Worm (Caenorhabditis elegans) whole organism, late embryonic: ENCODE data around the gene cyn-2.
A peak's percentile ranks its signal among the peaks of the same experiment; 100 is the strongest.

Source experiments
- F13H6.1 ChIP-seq: sonication (generic microtip); optimal IDR thresholded peaks from 2 replicates; lab custom pipeline; 2016; ENCODE audit warnings: missing genetic modification characterization, missing compliant biosample characterization
- Y22D7AL.16 ChIP-seq: sonication (generic microtip); optimal IDR thresholded peaks from 2 replicates; lab custom pipeline; 2016; ENCODE audit warnings: missing genetic modification characterization, missing compliant biosample characterization
- ceh-18 ChIP-seq: sonication (generic microtip); optimal IDR thresholded peaks from 2 replicates; lab custom pipeline; 2016; ENCODE audit warnings: missing genetic modification characterization, missing compliant biosample characterization
- ceh-19 ChIP-seq: fragments of 200-800 bp; sonication (Bioruptor generic); optimal IDR thresholded peaks from 2 replicates; lab custom pipeline; 2018; ENCODE audit warnings: mild to moderate bottlenecking, missing genetic modification characterization, missing compliant biosample characterization
- ceh-2 ChIP-seq: sonication (generic microtip); optimal IDR thresholded peaks from 2 replicates; lab custom pipeline; 2016; ENCODE audit warnings: missing genotype, missing genetic modification characterization, missing compliant biosample characterization
- ceh-24 ChIP-seq: sonication (generic microtip); optimal IDR thresholded peaks from 2 replicates; lab custom pipeline; 2016; ENCODE audit warnings: mild to moderate bottlenecking, missing genetic modification characterization, missing compliant biosample characterization
- ceh-30 ChIP-seq: fragments of 150-350 bp; optimal IDR thresholded peaks from 2 replicates; lab custom pipeline; 2014; ENCODE audit warnings: missing biosample characterization, missing genetic modification characterization
- ceh-31 ChIP-seq: sonication (generic microtip); optimal IDR thresholded peaks from 2 replicates; lab custom pipeline; 2016; ENCODE audit warnings: missing genetic modification characterization, missing compliant biosample characterization
- ceh-45 ChIP-seq: fragments of 200-800 bp; sonication (Bioruptor generic); IDR thresholded peaks from 2 replicates; pipeline ENCODE4 v1.3.6; 2022; ENCODE audit warnings: missing genetic modification reagents, missing genetic modification characterization, missing compliant biosample characterization
- elt-2 ChIP-seq: sonication (generic microtip); optimal IDR thresholded peaks from 2 replicates; lab custom pipeline; 2016; ENCODE audit warnings: missing genetic modification reagents, missing genetic modification characterization, missing compliant biosample characterization
- elt-4 ChIP-seq: sonication (generic microtip); optimal IDR thresholded peaks from 2 replicates; lab custom pipeline; 2016; ENCODE audit warnings: missing genetic modification characterization, missing compliant biosample characterization
- ets-4 ChIP-seq: sonication (generic microtip); optimal IDR thresholded peaks from 2 replicates; lab custom pipeline; 2016; ENCODE audit warnings: missing genetic modification characterization, missing compliant biosample characterization
- fkh-10 ChIP-seq: fragments of 150-350 bp; optimal IDR thresholded peaks from 2 replicates; lab custom pipeline; 2014; ENCODE audit warnings: missing biosample characterization, missing genetic modification reagents, missing genetic modification characterization
- fkh-6 ChIP-seq: sonication (generic microtip); optimal IDR thresholded peaks from 2 replicates; lab custom pipeline; 2016; ENCODE audit warnings: missing genetic modification characterization, missing compliant biosample characterization
- hlh-15 ChIP-seq: sonication (generic microtip); optimal IDR thresholded peaks from 2 replicates; lab custom pipeline; 2016; ENCODE audit warnings: missing genetic modification characterization, missing compliant biosample characterization
- hlh-6 ChIP-seq: sonication (generic microtip); optimal IDR thresholded peaks from 2 replicates; lab custom pipeline; 2016; ENCODE audit warnings: missing genotype, missing genetic modification characterization, missing compliant biosample characterization
- nfya-1 ChIP-seq: sonication (generic microtip); optimal IDR thresholded peaks from 2 replicates; lab custom pipeline; 2017; ENCODE audit warnings: missing genetic modification characterization, mild to moderate bottlenecking, missing compliant biosample characterization, antibody characterized with exemption, moderate library complexity
- nhr-11 ChIP-seq: fragments of 150-350 bp; optimal IDR thresholded peaks from 2 replicates; lab custom pipeline; 2014; ENCODE audit warnings: missing biosample characterization, missing genetic modification characterization
- nhr-232 ChIP-seq: sonication (generic microtip); optimal IDR thresholded peaks from 2 replicates; lab custom pipeline; 2016; ENCODE audit warnings: missing genetic modification characterization, missing compliant biosample characterization
- odd-2 ChIP-seq: sonication (generic microtip); optimal IDR thresholded peaks from 2 replicates; lab custom pipeline; 2017; ENCODE audit warnings: antibody characterized with exemption, mild to moderate bottlenecking, missing genetic modification characterization, missing compliant biosample characterization
- pag-3 ChIP-seq: sonication (generic microtip); optimal IDR thresholded peaks from 2 replicates; lab custom pipeline; 2016; ENCODE audit warnings: missing compliant biosample characterization, missing genetic modification characterization, borderline replicate concordance
- ref-2 ChIP-seq: sonication (generic microtip); optimal IDR thresholded peaks from 2 replicates; lab custom pipeline; 2016; ENCODE audit warnings: missing genetic modification characterization, missing compliant biosample characterization
- rnt-1 ChIP-seq: sonication (generic microtip); optimal IDR thresholded peaks from 2 replicates; lab custom pipeline; 2016; ENCODE audit warnings: missing genetic modification characterization, missing compliant biosample characterization
- sdc-2 ChIP-seq: sonication (generic microtip); optimal IDR thresholded peaks from 2 replicates; lab custom pipeline; 2016; ENCODE audit warnings: missing genotype, missing genetic modification characterization, missing compliant biosample characterization
- sox-2 ChIP-seq: fragments of 200-800 bp; sonication (Bioruptor generic); IDR thresholded peaks from 2 replicates; pipeline ENCODE4 v1.3.6; 2022; ENCODE audit warnings: missing genetic modification reagents, missing genetic modification characterization, missing compliant biosample characterization
- sox-4 ChIP-seq: sonication (generic microtip); optimal IDR thresholded peaks from 2 replicates; lab custom pipeline; 2017; ENCODE audit warnings: mild to moderate bottlenecking, missing genetic modification characterization, inconsistent platforms, missing compliant biosample characterization
- syd-9 ChIP-seq: sonication (generic microtip); optimal IDR thresholded peaks from 2 replicates; lab custom pipeline; 2016; ENCODE audit warnings: mild to moderate bottlenecking, missing genetic modification characterization, moderate library complexity, missing compliant biosample characterization
- tbx-2 ChIP-seq: sonication (generic microtip); optimal IDR thresholded peaks from 2 replicates; lab custom pipeline; 2016; ENCODE audit warnings: missing genetic modification characterization, missing compliant biosample characterization
- ttx-3 ChIP-seq: sonication (generic microtip); optimal IDR thresholded peaks from 2 replicates; lab custom pipeline; 2016; ENCODE audit warnings: missing genetic modification reagents, missing genetic modification characterization, missing compliant biosample characterization
- unc-3 ChIP-seq, 2 experiments: fragments of 200-800 bp in 1 of 2; sonication (Bioruptor generic) in 1 of 2; sonication (generic microtip) in 1 of 2; conservative IDR thresholded peaks in 1 of 2; optimal IDR thresholded peaks in 1 of 2; 2 replicates each; pipeline versions ENCODE4 v1.3.6 to Lab custom; 2016 to 2022; ENCODE audit warnings: missing compliant biosample characterization in 2 of 2, missing genetic modification characterization in 2 of 2, missing genetic modification reagents in 1 of 2
- unc-55 ChIP-seq: sonication (generic microtip); optimal IDR thresholded peaks from 2 replicates; lab custom pipeline; 2017; ENCODE audit warnings: missing biosample characterization, missing genetic modification reagents, missing genetic modification characterization

Gene cyn-2

DNA sequence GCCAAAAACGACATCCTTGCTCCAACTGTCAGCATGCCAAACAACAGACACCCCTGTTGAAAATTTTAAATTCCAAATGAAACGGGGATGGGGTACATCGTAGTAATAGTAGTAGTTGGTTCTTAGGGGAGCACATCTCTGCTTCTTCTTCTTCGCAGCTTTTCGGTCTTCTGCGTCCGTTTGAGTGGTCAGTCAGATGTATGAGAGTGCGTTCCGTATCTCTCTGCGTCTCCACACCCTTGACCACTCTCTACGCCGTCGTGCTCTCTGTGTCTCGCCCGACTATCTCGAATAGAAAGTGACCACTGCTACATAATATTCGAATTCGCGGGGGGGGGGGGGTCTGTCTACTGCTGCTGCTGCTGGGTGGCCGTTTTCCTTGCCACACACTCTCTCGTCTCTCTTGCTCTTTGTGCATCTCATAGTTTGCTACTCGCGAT lies 20.4 kb downstream of the cyn-2 start (continued):
- TF ChIP-seq unc-3 (GFP tag; conservative IDR thresholded peaks at IDR 0.05; lab: Robert Waterston, UW) (0 out of 2 replicates have a peak, but pooled peaks have one; percentile 6), unc-3 (tag; optimal IDR thresholded peaks at IDR 0.05; lab: Kevin White, UChicago) (no peak), rnt-1 (tag; lab: Kevin White, UChicago) (peak; percentile 36), ceh-31 (tag; lab: Kevin White, UChicago) (peak; percentile 82), ceh-18 (tag; lab: Kevin White, UChicago) (peak; percentile 50), nfya-1 (tag; lab: Kevin White, UChicago) (peak; percentile 71)

- TF ChIP-seq nhr-11 (tag; lab: Kevin White, UChicago) (no peak), tbx-2 (tag; lab: Kevin White, UChicago) (peak; percentile 58), syd-9 (tag; lab: Kevin White, UChicago) (no peak), nhr-232 (tag; lab: Kevin White, UChicago) (no peak), elt-2 (tag; lab: Kevin White, UChicago) (no peak), ref-2 (tag; lab: Kevin White, UChicago) (peak; percentile 57), hlh-6 (peak; percentile 32), ets-4 (tag; lab: Kevin White, UChicago) (no peak), sdc-2 (tag; lab: Kevin White, UChicago) (no peak), fkh-10 (no peak), ceh-45 (GFP tag; lab: Robert Waterston, UW) (no peak)
Observed at ce11 chrIII:13713807-13714206, 21.3 kb downstream of the cyn-2 start.

ce11 chrIII:13714950-13715349 lies 22.5 kb downstream of the cyn-2 start:
- TF ChIP-seq elt-2 (tag; lab: Kevin White, UChicago) (no peak), sox-4 (tag; lab: Kevin White, UChicago) (no peak), ets-4 (tag; lab: Kevin White, UChicago) (no peak), ref-2 (tag; lab: Kevin White, UChicago) (no peak), ceh-19 (GFP tag; lab: Kevin White, UChicago) (no peak), unc-55 (GFP tag; lab: Kevin White, UChicago) (no peak), pag-3 (tag; lab: Kevin White, UChicago) (no peak)

DNA sequence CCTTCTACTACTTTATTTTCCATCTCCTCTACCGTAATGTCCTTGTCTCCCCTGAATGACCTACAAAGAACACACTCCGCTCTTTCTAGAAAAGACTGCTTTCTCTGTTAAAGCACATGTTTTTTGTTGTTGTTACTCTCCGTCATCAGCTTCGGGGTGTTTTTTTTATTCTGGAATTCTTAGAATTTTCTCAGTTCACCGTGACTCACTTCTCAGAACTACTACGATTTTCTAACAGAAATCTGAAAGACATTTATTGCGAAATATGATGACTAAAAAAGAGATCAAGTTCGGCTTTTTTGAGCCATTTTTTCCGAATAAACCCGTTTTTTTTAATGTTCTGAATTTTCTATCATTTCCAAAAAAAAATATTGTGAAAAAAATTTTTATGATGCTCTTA lies 23.8 kb downstream of the cyn-2 start:
- TF ChIP-seq ceh-30 (tag; lab: Kevin White, UChicago) (no peak), sox-2 (GFP tag; lab: Robert Waterston, UW) (no peak), syd-9 (tag; lab: Kevin White, UChicago) (no peak), rnt-1 (tag; lab: Kevin White, UChicago) (no peak), Y22D7AL.16 (tag; lab: Kevin White, UChicago) (no peak), ref-2 (tag; lab: Kevin White, UChicago) (no peak), elt-4 (tag; lab: Kevin White, UChicago) (no peak), ttx-3 (tag; lab: Kevin White, UChicago) (no peak), hlh-15 (tag; lab: Kevin White, UChicago) (no peak), odd-2 (tag; lab: Kevin White, UChicago) (no peak), unc-55 (GFP tag; lab: Kevin White, UChicago) (no peak), nfya-1 (tag; lab: Kevin White, UChicago) (no peak), ets-4 (tag; lab: Kevin White, UChicago) (no peak)

DNA sequence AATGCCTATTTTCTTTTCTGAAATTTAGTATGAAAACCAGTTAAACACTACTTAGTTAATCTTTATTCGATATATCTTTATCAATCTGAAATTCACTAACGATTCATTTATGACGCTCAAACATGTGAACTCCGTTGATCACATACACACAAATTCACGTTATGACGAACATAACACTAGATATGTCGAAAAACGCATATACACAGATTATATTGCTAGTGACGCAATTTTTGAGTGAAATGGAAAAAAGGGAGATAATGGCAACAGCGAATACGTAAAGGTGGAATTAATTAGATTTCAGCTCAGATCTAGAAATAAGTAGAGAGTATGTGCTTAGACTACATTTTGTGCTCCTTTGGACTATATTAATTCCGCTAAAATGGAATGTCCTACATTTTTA lies 24.4 kb downstream of the cyn-2 start:
- TF ChIP-seq ceh-18 (tag; lab: Kevin White, UChicago), result no peak
- TF ChIP-seq fkh-6, result no peak
- no peak for TF ChIP-seq ceh-24 (tag; lab: Kevin White, UChicago)
- TF ChIP-seq ceh-2 (tag; lab: Kevin White, UChicago), result no peak
- TF ChIP-seq elt-4 (tag; lab: Kevin White, UChicago), result no peak
- TF ChIP-seq F13H6.1 (tag; lab: Kevin White, UChicago), result no peak
